Worm (Caenorhabditis elegans) whole organism, mixed stage, embryonic: ENCODE results near the gene nlp-21.

Source experiments
- ces-1 ChIP-seq: fragments of 150-350 bp; optimal IDR thresholded peaks from 2 replicates; lab custom pipeline; 2014; ENCODE audit warnings: missing biosample characterization, missing genetic modification reagents, missing genetic modification characterization
- elt-3 ChIP-seq: fragments of 150-350 bp; optimal IDR thresholded peaks from 2 replicates; lab custom pipeline; 2014; ENCODE audit warnings: missing biosample characterization, missing genetic modification characterization
- lin-13 ChIP-seq: fragments of 150-350 bp; optimal IDR thresholded peaks from 2 replicates; lab custom pipeline; 2014; ENCODE audit warnings: missing biosample characterization, missing genetic modification characterization
- lin-32 ChIP-seq: fragments of 200-800 bp; sonication (Bioruptor generic); optimal IDR thresholded peaks from 2 replicates; lab custom pipeline; 2018; ENCODE audit warnings: mild to moderate bottlenecking, missing genetic modification characterization, missing compliant biosample characterization
- mep-1 ChIP-seq: fragments of 150-350 bp; optimal IDR thresholded peaks from 2 replicates; lab custom pipeline; 2017; ENCODE audit warnings: missing biosample characterization, missing genetic modification reagents, missing genetic modification characterization, inconsistent platforms
- nhr-28 ChIP-seq: fragments of 150-350 bp; optimal IDR thresholded peaks from 2 replicates; lab custom pipeline; 2014; ENCODE audit warnings: missing biosample characterization, missing genetic modification characterization
- pha-4 ChIP-seq: fragments of 150-350 bp; optimal IDR thresholded peaks from 2 replicates; lab custom pipeline; 2018; ENCODE audit warnings: missing biosample characterization, missing genetic modification reagents, missing genetic modification characterization
- snpc-4 ChIP-seq: fragments of 150-350 bp; optimal IDR thresholded peaks from 2 replicates; lab custom pipeline; 2014; ENCODE audit warnings: missing biosample characterization, missing genetic modification characterization

ce11 chrIII:11392740-11393139, 322 bp downstream of the nlp-21 start:
- no peak for TF ChIP-seq lin-32 (GFP tag; lab: Kevin White, UChicago)
- no peak for TF ChIP-seq nhr-28
- TF ChIP-seq ces-1 (GFP tag; lab: Kevin White, UChicago), result no peak
- no peak for TF ChIP-seq mep-1 (tag; lab: Kevin White, UChicago)
- no peak for TF ChIP-seq snpc-4
- TF ChIP-seq elt-3 (tag; lab: Kevin White, UChicago), result no peak
- TF ChIP-seq pha-4 (tag; lab: Kevin White, UChicago), result no peak
- TF ChIP-seq lin-13, result no peak
